Worm (Caenorhabditis elegans) whole organism, young adult: Measurements from ENCODE around the gene col-73.
"Not testable (repeated sequence)": the region's sequence is repeated elsewhere in the genome, so short reads cannot be mapped to it uniquely, and the experiment has no call there.

ENCODE experiments used
- B0336.3 ChIP-seq: fragments of 200-800 bp; sonication (Bioruptor generic); IDR thresholded peaks from 2 replicates; pipeline ENCODE4 v1.3.6; 2022; ENCODE audit warnings: missing genetic modification characterization, missing compliant biosample characterization
- F23B12.7 ChIP-seq: sonication (generic microtip); optimal IDR thresholded peaks from 2 replicates; lab custom pipeline; 2017; ENCODE audit warnings: missing genetic modification characterization, mild to moderate bottlenecking, missing compliant biosample characterization, antibody characterized with exemption, moderate library complexity; ENCODE audit not compliant: insufficient read depth
- F33H1.4 ChIP-seq: fragments of 200-800 bp; sonication (Bioruptor generic); IDR thresholded peaks from 2 replicates; pipeline ENCODE4 v1.3.6; 2022; ENCODE audit warnings: missing genetic modification reagents, missing genetic modification characterization, missing compliant biosample characterization
- F39B2.1 ChIP-seq: fragments of 200-800 bp; sonication (Bioruptor generic); IDR thresholded peaks from 2 replicates; pipeline ENCODE4 v1.3.6; 2022; ENCODE audit warnings: missing genetic modification reagents, missing genetic modification characterization, missing compliant biosample characterization
- F52B5.7 ChIP-seq: sonication (generic microtip); optimal IDR thresholded peaks from 2 replicates; lab custom pipeline; 2016; ENCODE audit warnings: mild to moderate bottlenecking, missing genetic modification characterization, missing compliant biosample characterization
- K12H6.12 ChIP-seq: fragments of 200-800 bp; sonication (Bioruptor generic); optimal IDR thresholded peaks from 2 replicates; lab custom pipeline; 2018; ENCODE audit warnings: mild to moderate bottlenecking, missing genetic modification characterization, missing compliant biosample characterization
- Y53G8AR.9 ChIP-seq: fragments of 200-800 bp; sonication (Bioruptor generic); conservative IDR thresholded peaks from 2 replicates; pipeline ENCODE4 v1.3.6; 2022; ENCODE audit warnings: missing genetic modification reagents, missing genetic modification characterization, missing compliant biosample characterization
- Y95B8A.8 ChIP-seq: fragments of 200-800 bp; sonication (Bioruptor generic); IDR thresholded peaks from 2 replicates; pipeline ENCODE4 v1.3.6; 2022; ENCODE audit warnings: missing genetic modification reagents, missing genetic modification characterization, missing compliant biosample characterization
- ZK185.1 ChIP-seq: sonication (generic microtip); optimal IDR thresholded peaks from 2 replicates; lab custom pipeline; 2016; ENCODE audit warnings: mild to moderate bottlenecking, missing genetic modification characterization, missing compliant biosample characterization; ENCODE audit not compliant: poor library complexity, severe bottlenecking
- ama-1 ChIP-seq, 3 experiments: fragments of 150-350 bp in 1 of 3; sonication (generic microtip) in 2 of 3; optimal IDR thresholded peaks; 2 replicates each; lab custom pipeline; 2014 to 2018; ENCODE audit warnings: missing biosample characterization in 2 of 3, missing genetic modification characterization in 2 of 3, missing genetic modification reagents in 2 of 3
- atf-7 ChIP-seq: sonication (generic microtip); optimal IDR thresholded peaks from 2 replicates; lab custom pipeline; 2017; ENCODE audit warnings: mild to moderate bottlenecking, missing genetic modification characterization, missing compliant biosample characterization
- attf-5 ChIP-seq: fragments of 200-800 bp; sonication (Bioruptor generic); optimal IDR thresholded peaks from 2 replicates; lab custom pipeline; 2018; ENCODE audit warnings: mild to moderate bottlenecking, missing genetic modification characterization, missing compliant biosample characterization
- cebp-1 ChIP-seq, 2 experiments: fragments of 200-800 bp in 1 of 2; sonication (Bioruptor generic) in 1 of 2; sonication (generic microtip) in 1 of 2; IDR thresholded peaks in 1 of 2; optimal IDR thresholded peaks in 1 of 2; 2 replicates each; pipeline versions ENCODE4 v1.3.6 to Lab custom; 2017 to 2022; ENCODE audit warnings: missing compliant biosample characterization in 2 of 2, missing genetic modification characterization in 2 of 2, mild to moderate bottlenecking in 1 of 2, missing genetic modification reagents in 1 of 2, moderate library complexity in 1 of 2
- ceh-100 ChIP-seq: fragments of 200-800 bp; sonication (Bioruptor generic); IDR thresholded peaks from 2 replicates; pipeline ENCODE4 v1.3.6; 2022; ENCODE audit warnings: missing genetic modification reagents, missing genetic modification characterization, missing compliant biosample characterization
- ceh-40 ChIP-seq: fragments of 200-800 bp; sonication (Bioruptor generic); IDR thresholded peaks from 2 replicates; pipeline ENCODE4 v1.3.6; 2022; ENCODE audit warnings: missing genetic modification characterization, missing compliant biosample characterization
- ceh-79 ChIP-seq: sonication (generic microtip); optimal IDR thresholded peaks from 2 replicates; lab custom pipeline; 2017; ENCODE audit warnings: mild to moderate bottlenecking, missing genetic modification characterization, missing compliant biosample characterization
- efl-1 ChIP-seq: fragments of 150-350 bp; optimal IDR thresholded peaks from 2 replicates; lab custom pipeline; 2014; ENCODE audit warnings: missing biosample characterization, missing genetic modification reagents, missing genetic modification characterization
- ekl-4 ChIP-seq: fragments of 200-800 bp; sonication (Bioruptor generic); IDR thresholded peaks from 2 replicates; pipeline ENCODE4 v1.3.6; 2022; ENCODE audit warnings: missing genetic modification reagents, missing genetic modification characterization, missing compliant biosample characterization
- hsf-1 ChIP-seq: fragments of 200-800 bp; sonication (Bioruptor generic); IDR thresholded peaks from 2 replicates; pipeline ENCODE4 v1.3.6; 2022; ENCODE audit warnings: missing genetic modification reagents, missing genetic modification characterization, missing compliant biosample characterization
- let-526 ChIP-seq: fragments of 200-800 bp; sonication (Bioruptor generic); IDR thresholded peaks from 2 replicates; pipeline ENCODE4 v1.3.6; 2022; ENCODE audit warnings: missing genetic modification reagents, missing genetic modification characterization, missing compliant biosample characterization
- lin-35 ChIP-seq, 3 experiments: fragments of 150-350 bp in 2 of 3; sonication (generic microtip) in 1 of 3; optimal IDR thresholded peaks; 2 replicates each; lab custom pipeline; 2014 to 2018; ENCODE audit warnings: missing biosample characterization in 3 of 3, missing genetic modification characterization in 3 of 3, missing genetic modification reagents in 3 of 3
- lin-40 ChIP-seq: sonication (generic microtip); optimal IDR thresholded peaks from 2 replicates; lab custom pipeline; 2016; ENCODE audit warnings: missing genetic modification characterization, mild to moderate bottlenecking, missing compliant biosample characterization, missing genotype, missing genetic modification reagents
- lin-54 ChIP-seq: fragments of 200-800 bp; sonication (Bioruptor generic); optimal IDR thresholded peaks from 2 replicates; lab custom pipeline; 2018; ENCODE audit warnings: mild to moderate bottlenecking, missing genetic modification characterization, missing compliant biosample characterization
- lsl-1 ChIP-seq: fragments of 200-800 bp; sonication (Bioruptor generic); optimal IDR thresholded peaks from 2 replicates; lab custom pipeline; 2018; ENCODE audit warnings: mild to moderate bottlenecking, missing genetic modification characterization, moderate library complexity, missing compliant biosample characterization
- madf-10 ChIP-seq: sonication (generic microtip); optimal IDR thresholded peaks from 2 replicates; lab custom pipeline; 2016; ENCODE audit warnings: mild to moderate bottlenecking, missing genetic modification characterization, missing compliant biosample characterization
- madf-3 ChIP-seq: fragments of 200-800 bp; sonication (Bioruptor generic); IDR thresholded peaks from 2 replicates; pipeline ENCODE4 v1.3.6; 2022; ENCODE audit warnings: missing genetic modification reagents, missing genetic modification characterization, missing compliant biosample characterization
- madf-8 ChIP-seq: fragments of 200-800 bp; sonication (Bioruptor generic); conservative IDR thresholded peaks from 2 replicates; pipeline ENCODE4 v1.3.6; 2022; ENCODE audit warnings: missing genetic modification reagents, missing genetic modification characterization, missing compliant biosample characterization
- mxl-1 ChIP-seq: sonication (generic microtip); optimal IDR thresholded peaks from 2 replicates; lab custom pipeline; 2016; ENCODE audit warnings: missing genetic modification characterization, missing compliant biosample characterization
- nfyb-1 ChIP-seq: fragments of 200-800 bp; sonication (Bioruptor generic); IDR thresholded peaks from 2 replicates; pipeline ENCODE4 v1.3.6; 2022; ENCODE audit warnings: missing genetic modification reagents, missing genetic modification characterization, missing compliant biosample characterization
- nhr-179 ChIP-seq: sonication (generic microtip); optimal IDR thresholded peaks from 2 replicates; lab custom pipeline; 2016; ENCODE audit warnings: mild to moderate bottlenecking, missing genetic modification characterization, missing compliant biosample characterization
- nhr-80 ChIP-seq: sonication (generic microtip); optimal IDR thresholded peaks from 2 replicates; lab custom pipeline; 2016; ENCODE audit warnings: missing genetic modification characterization, missing compliant biosample characterization
- nhr-90 ChIP-seq: sonication (generic microtip); optimal IDR thresholded peaks from 2 replicates; lab custom pipeline; 2016; ENCODE audit warnings: missing genotype, mild to moderate bottlenecking, missing genetic modification characterization, missing compliant biosample characterization
- pbrm-1 ChIP-seq: fragments of 200-800 bp; sonication (Bioruptor generic); IDR thresholded peaks from 2 replicates; pipeline ENCODE4 v1.3.6; 2022; ENCODE audit warnings: missing genetic modification reagents, missing genetic modification characterization, missing compliant biosample characterization
- repo-1 ChIP-seq: sonication (generic microtip); optimal IDR thresholded peaks from 2 replicates; lab custom pipeline; 2017; ENCODE audit warnings: mild to moderate bottlenecking, missing genetic modification characterization, missing compliant biosample characterization
- sdz-38 ChIP-seq: sonication (generic microtip); optimal IDR thresholded peaks from 2 replicates; lab custom pipeline; 2016; ENCODE audit warnings: missing genotype, missing genetic modification characterization, missing compliant biosample characterization
- snpc-1.3 ChIP-seq: sonication (generic microtip); optimal IDR thresholded peaks from 2 replicates; lab custom pipeline; 2017; ENCODE audit warnings: missing genetic modification characterization, mild to moderate bottlenecking, missing compliant biosample characterization, antibody characterized with exemption, moderate library complexity, missing genotype, missing genetic modification reagents; ENCODE audit not compliant: insufficient read depth
- snpc-4 ChIP-seq, 5 experiments: fragments of 150-350 bp in 1 of 5; sonication (generic microtip) in 4 of 5; optimal IDR thresholded peaks; 2 replicates each; lab custom pipeline; 2014 to 2018; ENCODE audit warnings: missing genetic modification characterization in 5 of 5, missing biosample characterization in 3 of 5, antibody characterized with exemption in 2 of 5, mild to moderate bottlenecking in 2 of 5, missing compliant biosample characterization in 2 of 5, missing genotype in 2 of 5, moderate library complexity in 2 of 5, missing genetic modification reagents in 1 of 5
- tbp1 ChIP-seq: fragments of 200-800 bp; sonication (Bioruptor generic); optimal IDR thresholded peaks from 2 replicates; lab custom pipeline; 2018; ENCODE audit warnings: mild to moderate bottlenecking, missing genetic modification characterization, missing compliant biosample characterization
- tlf-1 ChIP-seq: fragments of 200-800 bp; sonication (Bioruptor generic); optimal IDR thresholded peaks from 2 replicates; lab custom pipeline; 2018; ENCODE audit warnings: mild to moderate bottlenecking, missing genetic modification characterization, missing compliant biosample characterization
- ztf-25 ChIP-seq: fragments of 200-800 bp; sonication (Bioruptor generic); IDR thresholded peaks from 2 replicates; pipeline ENCODE4 v1.3.6; 2022; ENCODE audit warnings: missing genetic modification reagents, missing genetic modification characterization, missing compliant biosample characterization
- ztf-26 ChIP-seq: sonication (generic microtip); optimal IDR thresholded peaks from 2 replicates; lab custom pipeline; 2017; ENCODE audit warnings: missing genetic modification characterization, missing compliant biosample characterization
- ztf-3 ChIP-seq: fragments of 200-800 bp; sonication (Bioruptor generic); optimal IDR thresholded peaks from 2 replicates; lab custom pipeline; 2018; ENCODE audit warnings: mild to moderate bottlenecking, missing genetic modification characterization, missing compliant biosample characterization

The col-73 gene

ce11 chrII:4904277-4904676 is 31.3 kb upstream of the col-73 start (continued):
- TF ChIP-seq F33H1.4 (GFP tag; lab: Robert Waterston, UW) (peak; percentile 84), ceh-100 (GFP tag; lab: Robert Waterston, UW) (no peak), nhr-179 (tag; lab: Kevin White, UChicago) (no peak)

ce11 chrII:4903696-4904095 is 30.8 kb upstream of the col-73 start, which contains the start of gene sgt-1:
Gene sgt-1 (minus strand): TSS chrII:4903796.
- TF ChIP-seq sdz-38 (tag; lab: Kevin White, UChicago); ztf-25 (GFP tag; lab: Robert Waterston, UW); ztf-26: not testable (repeated sequence)
- TF ChIP-seq, all 124 proteins: peak for 0; not testable (repeated sequence) for 124

- TF ChIP-seq attf-5 (GFP tag; lab: Kevin White, UChicago) (peak; percentile 31), lsl-1 (peak; percentile 25), madf-3 (GFP tag; lab: Robert Waterston, UW) (0 out of 2 replicates have a peak, but pooled peaks have one; percentile 1), tlf-1 (GFP tag; lab: Kevin White, UChicago) (peak; percentile 8), mxl-1 (peak; percentile 27), K12H6.12 (tag; lab: Kevin White, UChicago) (no peak), ZK185.1 (peak; percentile 37), F23B12.7 (tag; lab: Kevin White, UChicago) (peak; percentile 55), Y53G8AR.9 (GFP tag; lab: Robert Waterston, UW) (peak; percentile 86), snpc-4 (GFP tag; optimal IDR thresholded peaks at IDR 0.05; lab: Kevin White, UChicago) (no peak), snpc-4 (tag; optimal IDR thresholded peaks at IDR 0.05; lab: Kevin White, UChicago) (peak in 2 of 4 experiments; percentile 23 to 50), lin-40 (tag; lab: Kevin White, UChicago) (peak; percentile 8), snpc-1.3 (tag; lab: Kevin White, UChicago) (peak; percentile 8), nfyb-1 (peak; percentile 52), ama-1 (optimal IDR thresholded peaks at IDR 0.05; lab: Kevin White, UChicago) (peak; percentile 64), ama-1 (GFP tag; optimal IDR thresholded peaks at IDR 0.05; lab: Kevin White, UChicago) (no peak), ceh-40 (GFP tag; lab: Robert Waterston, UW) (no peak), cebp-1 (GFP tag; IDR thresholded peaks at IDR 0.05; lab: Robert Waterston, UW) (no peak), cebp-1 (tag; optimal IDR thresholded peaks at IDR 0.05; lab: Kevin White, UChicago) (peak; percentile 57), nhr-90 (tag; lab: Kevin White, UChicago) (peak; percentile 10), F52B5.7 (tag; lab: Kevin White, UChicago) (no peak), repo-1 (tag; lab: Kevin White, UChicago) (peak; percentile 56), nhr-80 (peak; percentile 17), nhr-179 (tag; lab: Kevin White, UChicago) (no peak), Y95B8A.8 (GFP tag; lab: Robert Waterston, UW) (peak; percentile 62; the same call in 1 of the 2 replicates), pbrm-1 (GFP tag; lab: Robert Waterston, UW) (no peak), let-526 (GFP tag; lab: Robert Waterston, UW) (no peak), ekl-4 (GFP tag; lab: Robert Waterston, UW) (peak; percentile 50), F39B2.1 (GFP tag; lab: Robert Waterston, UW) (0 out of 2 replicates have a peak, but pooled peaks have one; percentile 15), lin-35 (GFP tag; optimal IDR thresholded peaks at IDR 0.05; lab: Kevin White, UChicago) (peak in 1 of 3 experiments; percentile 58), ztf-3 (GFP tag; lab: Kevin White, UChicago) (no peak), ztf-26 (peak; percentile 37), madf-10 (peak; percentile 21), efl-1 (GFP tag; lab: Kevin White, UChicago) (peak; percentile 39), atf-7 (tag; lab: Kevin White, UChicago) (peak; percentile 46), hsf-1 (GFP tag; lab: Robert Waterston, UW) (peak; percentile 66), tbp1 (peak; percentile 43), F33H1.4 (GFP tag; lab: Robert Waterston, UW) (peak; percentile 6; the same call in 1 of the 2 replicates), madf-8 (GFP tag; lab: Robert Waterston, UW) (no peak), lin-54 (GFP tag; lab: Kevin White, UChicago) (peak; percentile 59), B0336.3 (GFP tag; lab: Robert Waterston, UW) (peak; percentile 41; the same call in 1 of the 2 replicates), ceh-79 (tag; lab: Kevin White, UChicago) (peak; percentile 12)
These were observed 29.1 kb upstream of the col-73 start, which contains the start of gene R05F9.9 for ce11 chrII:4902035-4902434. Gene R05F9.9 (minus strand): TSS chrII:4902100.
